Worm (Caenorhabditis elegans): ENCODE results near the gene T24C12.3.

DNA sequence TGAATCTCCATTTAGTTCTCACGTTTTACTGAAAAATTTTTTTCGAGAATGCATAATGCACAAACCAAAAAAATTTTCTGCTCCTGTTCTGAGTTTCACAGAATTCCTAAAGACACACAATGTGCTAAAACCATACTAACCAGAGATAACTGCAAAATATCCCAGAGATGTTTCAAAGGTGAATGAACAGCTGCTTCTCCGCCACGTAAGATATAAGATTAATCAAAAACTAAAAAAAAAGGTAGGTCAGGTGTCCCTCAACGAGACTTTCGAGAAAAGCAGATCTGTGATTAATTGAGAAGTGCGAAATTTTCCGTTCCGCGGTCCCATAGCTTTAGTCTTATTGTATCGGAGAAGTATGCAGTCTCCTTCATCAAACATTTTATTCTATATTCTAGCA, 38.9 kb downstream of the T24C12.3 start, which contains the start of gene F48B9.3:
- TF ChIP-seq ref-1 (GFP tag; conservative IDR thresholded peaks at IDR 0.05) (no peak), tab-1 (GFP tag; IDR thresholded peaks at IDR 0.05) (no peak), ztf-29 (GFP tag; IDR thresholded peaks at IDR 0.05) (no peak)

Data from whole organism, midembryonic.